Fruit fly (Drosophila melanogaster): ENCODE measurements around the gene CG16704.

- no peak for TF ChIP-seq Sin3A (optimal IDR thresholded peaks at IDR 0.05)
- no peak for TF ChIP-seq h (optimal IDR thresholded peaks at IDR 0.05)
- no peak for TF ChIP-seq Myc (optimal IDR thresholded peaks at IDR 0.05)
- no peak for TF ChIP-seq insv (optimal IDR thresholded peaks at IDR 0.05)
- TF ChIP-seq ttk (optimal IDR thresholded peaks at IDR 0.05) = no peak
- no peak for TF ChIP-seq psq (optimal IDR thresholded peaks at IDR 0.05)
These were observed 48.1 kb upstream of the CG16704 start for dm6 chr2L:3740443-3740842.

Data from Kc167 (cell line).